Worm (Caenorhabditis elegans): ENCODE measurements around the gene F32D8.15.
A peak's percentile ranks its signal among the peaks of the same experiment; 100 is the strongest.

F32D8.15 gene

ce11 chrV:10893510-10894128, 10.2 kb upstream of the F32D8.15 start, which contains the start of gene F32D8.4:
Gene F32D8.4 (minus strand): TSS chrV:10893560.
- TF ChIP-seq aha-1 (tag) (peak; percentile 57), mxl-3 (GFP tag; optimal IDR thresholded peaks at IDR 0.05) (no peak)

ce11 chrV:10894601-10895000, 9.2 kb upstream of the F32D8.15 start, which contains the start of the genes F32D8.14 and F32D8.5:
Gene F32D8.14 (minus strand): TSS chrV:10894788.
Gene F32D8.5 (plus strand): TSS chrV:10894800.
- TF ChIP-seq nhr-28 (tag; optimal IDR thresholded peaks at IDR 0.05) (peak; percentile 18), dve-1 (tag; optimal IDR thresholded peaks at IDR 0.05; ENCODE audit: insufficient read depth) (peak; percentile 85), lin-15B (tag; optimal IDR thresholded peaks at IDR 0.05) (no peak), dmd-6 (GFP tag; IDR thresholded peaks at IDR 0.05) (peak; percentile 46), mep-1 (tag; optimal IDR thresholded peaks at IDR 0.05) (peak; percentile 76), nhr-11 (tag; optimal IDR thresholded peaks at IDR 0.05) (peak; percentile 30), lin-29 (GFP tag; IDR thresholded peaks at IDR 0.05) (no peak), duxl-1 (tag; optimal IDR thresholded peaks at IDR 0.05; ENCODE audit: poor library complexity) (peak; percentile 74), lin-38 (GFP tag; IDR thresholded peaks at IDR 0.05) (peak; percentile 94), ZK337.2 (GFP tag; IDR thresholded peaks at IDR 0.05) (peak; percentile 77), spr-1 (tag; optimal IDR thresholded peaks at IDR 0.05) (peak; percentile 32), F37D6.2 (tag; optimal IDR thresholded peaks at IDR 0.05) (peak; percentile 39), pha-4 (GFP tag; IDR thresholded peaks at IDR 0.05) (no peak), pha-4 (tag; optimal IDR thresholded peaks at IDR 0.05) (peak; percentile 4), nhr-77 (tag; optimal IDR thresholded peaks at IDR 0.05) (peak; percentile 64), mes-2 (tag; optimal IDR thresholded peaks at IDR 0.05; ENCODE audit: poor library complexity, severe bottlenecking) (peak; percentile 98), nhr-10 (tag; optimal IDR thresholded peaks at IDR 0.05) (no peak), jun-1 (tag; optimal IDR thresholded peaks at IDR 0.05) (no peak), Y105C5A.15 (GFP tag; IDR thresholded peaks at IDR 0.05) (no peak), mdl-1 (tag; optimal IDR thresholded peaks at IDR 0.05) (no peak), hlh-11 (tag; optimal IDR thresholded peaks at IDR 0.05) (peak; percentile 60), T20F7.1 (GFP tag; optimal IDR thresholded peaks at IDR 0.05) (peak; percentile 64), madf-9 (GFP tag; conservative IDR thresholded peaks at IDR 0.05) (0 out of 2 replicates have a peak, but pooled peaks have one; percentile 32), lsy-2 (tag; optimal IDR thresholded peaks at IDR 0.05) (peak in 1 of 2 experiments; percentile 90), vab-7 (GFP tag; IDR thresholded peaks at IDR 0.05) (peak; percentile 35; the same call in 1 of the 2 replicates), R02D3.7 (tag; optimal IDR thresholded peaks at IDR 0.05) (no peak), ceh-20 (GFP tag; IDR thresholded peaks at IDR 0.05) (0 out of 2 replicates have a peak, but pooled peaks have one; percentile 12), dpl-1 (GFP tag; optimal IDR thresholded peaks at IDR 0.05) (peak; percentile 83), ZK546.5 (tag; optimal IDR thresholded peaks at IDR 0.05) (peak in 1 of 2 experiments; percentile 71), unc-62 (GFP tag; optimal IDR thresholded peaks at IDR 0.05 in 1 of 2) (peak in 1 of 2 experiments; percentile 84), unc-62 (tag; optimal IDR thresholded peaks at IDR 0.05) (no peak), gei-8 (GFP tag; optimal IDR thresholded peaks at IDR 0.05) (no peak), unc-130 (GFP tag; optimal IDR thresholded peaks at IDR 0.05) (peak; percentile 83), nhr-6 (tag; optimal IDR thresholded peaks at IDR 0.05) (peak; percentile 68), aha-1 (tag) (peak; percentile 89), hmg-1.1 (GFP tag; IDR thresholded peaks at IDR 0.05) (peak; percentile 63), zip-2 (tag; optimal IDR thresholded peaks at IDR 0.05) (no peak), lim-7 (GFP tag; IDR thresholded peaks at IDR 0.05) (no peak), nhr-102 (tag; optimal IDR thresholded peaks at IDR 0.05) (peak; percentile 48), T26A8.4 (GFP tag; IDR thresholded peaks at IDR 0.05) (peak; percentile 59), mxl-3 (GFP tag; optimal IDR thresholded peaks at IDR 0.05) (peak; percentile 50), hlh-30 (tag; optimal IDR thresholded peaks at IDR 0.05; ENCODE audit: insufficient read depth) (peak; percentile 49), ztf-7 (tag; optimal IDR thresholded peaks at IDR 0.05) (peak; percentile 56), pqm-1 (tag; optimal IDR thresholded peaks at IDR 0.05) (peak; percentile 1), nhr-48 (tag; optimal IDR thresholded peaks at IDR 0.05) (peak; percentile 67), hif-1 (tag; optimal IDR thresholded peaks at IDR 0.05) (peak in 1 of 2 experiments; percentile 80), daf-16 (GFP tag; optimal IDR thresholded peaks at IDR 0.05) (no peak), daf-16 (tag; optimal IDR thresholded peaks at IDR 0.05) (peak; percentile 27)
